Worm (Caenorhabditis elegans) whole organism, L4 larva: ENCODE results near the gene C28C12.12.

Experiments
- aha-1 ChIP-seq: fragments of 150-350 bp; peaks from one replicate; lab custom pipeline; 2014; ENCODE audit warnings: missing biosample characterization, missing genetic modification characterization
- ceh-82 ChIP-seq: sonication (generic microtip); optimal IDR thresholded peaks from 2 replicates; lab custom pipeline; 2017; ENCODE audit warnings: missing biosample characterization, missing genetic modification characterization
- dpl-1 ChIP-seq: fragments of 150-350 bp; optimal IDR thresholded peaks from 2 replicates; lab custom pipeline; 2014; ENCODE audit warnings: missing biosample characterization, missing genetic modification reagents, missing genetic modification characterization
- hlh-30 ChIP-seq: sonication (generic microtip); optimal IDR thresholded peaks from 2 replicates; lab custom pipeline; 2017; ENCODE audit warnings: antibody characterized with exemption, mild to moderate bottlenecking, missing genetic modification characterization, missing compliant biosample characterization; ENCODE audit not compliant: insufficient read depth
- lin-39 ChIP-seq: fragments of 150-350 bp; optimal IDR thresholded peaks from 2 replicates; lab custom pipeline; 2014; ENCODE audit warnings: missing biosample characterization, missing genetic modification reagents, missing genetic modification characterization

DNA sequence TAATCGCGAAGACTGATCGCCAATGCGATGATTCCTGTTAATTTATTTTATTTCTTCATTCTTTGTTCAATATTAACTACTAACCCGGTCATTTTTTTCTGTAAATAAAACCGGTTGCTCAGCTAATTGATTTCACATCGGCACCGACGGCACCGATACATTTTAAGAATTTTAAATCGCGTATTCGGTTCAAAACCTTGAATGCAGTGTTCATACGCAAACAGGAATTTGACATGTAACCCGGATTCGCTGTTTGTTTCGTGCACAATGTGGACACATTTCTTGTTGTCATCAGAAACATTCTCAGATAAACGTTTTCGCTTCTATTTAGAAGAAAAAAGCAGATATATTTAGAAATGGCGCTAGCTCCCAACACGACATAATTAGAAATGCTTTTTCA is 3.8 kb upstream of the C28C12.12 start:
- TF ChIP-seq dpl-1 (GFP tag; lab: Kevin White, UChicago) (no peak), lin-39 (no peak), hlh-30 (no peak), ceh-82 (no peak), aha-1 (no peak)
